Worm (Caenorhabditis elegans) whole organism, L4 larva: ENCODE measurements around the gene B0280.2.
A peak's percentile ranks its signal among the peaks of the same experiment; 100 is the strongest.

Experiments used
- D1046.2 ChIP-seq: fragments of 200-800 bp; sonication (Bioruptor generic); IDR thresholded peaks from 2 replicates; pipeline ENCODE4 v1.3.6; 2022; ENCODE audit warnings: missing genetic modification characterization, missing compliant biosample characterization
- F49E8.2 ChIP-seq: sonication (generic microtip); optimal IDR thresholded peaks from 2 replicates; lab custom pipeline; 2016; ENCODE audit warnings: missing compliant biosample characterization, mild to moderate bottlenecking, missing genetic modification characterization, borderline replicate concordance
- R02D3.7 ChIP-seq: fragments of 150-350 bp; sonication (generic microtip); optimal IDR thresholded peaks from 3 replicates; lab custom pipeline; 2014; ENCODE audit warnings: missing biosample characterization, missing genetic modification characterization
- T26A8.4 ChIP-seq: fragments of 200-800 bp; sonication (Bioruptor generic); IDR thresholded peaks from 2 replicates; pipeline ENCODE4 v1.3.6; 2022; ENCODE audit warnings: missing genetic modification characterization, missing compliant biosample characterization
- Y105C5A.15 ChIP-seq: fragments of 200-800 bp; sonication (Bioruptor generic); IDR thresholded peaks from 2 replicates; pipeline ENCODE4 v1.3.6; 2022; ENCODE audit warnings: missing genetic modification characterization, missing compliant biosample characterization
- aha-1 ChIP-seq: fragments of 150-350 bp; peaks from one replicate; lab custom pipeline; 2014; ENCODE audit warnings: missing biosample characterization, missing genetic modification characterization
- aly-2 ChIP-seq: sonication (generic microtip); optimal IDR thresholded peaks from 2 replicates; lab custom pipeline; 2018; ENCODE audit warnings: missing biosample characterization, missing genetic modification characterization
- arid-1 ChIP-seq: fragments of 200-800 bp; sonication (Bioruptor generic); conservative IDR thresholded peaks from 2 replicates; pipeline ENCODE4 v1.3.6; 2022; ENCODE audit warnings: missing genetic modification reagents, missing genetic modification characterization, missing compliant biosample characterization
- attf-4 ChIP-seq: sonication (generic microtip); optimal IDR thresholded peaks from 3 replicates; lab custom pipeline; 2017; ENCODE audit warnings: missing biosample characterization, missing genetic modification characterization
- ceh-20 ChIP-seq: fragments of 200-800 bp; sonication (Bioruptor generic); IDR thresholded peaks from 2 replicates; pipeline ENCODE4 v1.3.6; 2022; ENCODE audit warnings: missing genetic modification reagents, missing genetic modification characterization, missing compliant biosample characterization
- cey-2 ChIP-seq: sonication (generic microtip); optimal IDR thresholded peaks from 3 replicates; lab custom pipeline; 2017; ENCODE audit warnings: missing genetic modification characterization, mild to moderate bottlenecking, missing compliant biosample characterization, antibody characterized with exemption, borderline replicate concordance; ENCODE audit not compliant: insufficient read depth
- daf-12 ChIP-seq: fragments of 150-350 bp; optimal IDR thresholded peaks from 2 replicates; lab custom pipeline; 2014; ENCODE audit warnings: missing biosample characterization, missing genetic modification reagents, missing genetic modification characterization
- daf-16 ChIP-seq, 3 experiments: sonication (generic microtip); optimal IDR thresholded peaks; 2 replicates each; lab custom pipeline; 2016 to 2017; ENCODE audit warnings: missing genetic modification characterization in 3 of 3, missing genetic modification reagents in 3 of 3, mild to moderate bottlenecking in 2 of 3, missing compliant biosample characterization in 2 of 3, missing biosample characterization in 1 of 3, moderate library complexity in 1 of 3
- daf-8 ChIP-seq: fragments of 200-800 bp; sonication (Bioruptor generic); IDR thresholded peaks from 2 replicates; pipeline ENCODE4 v1.3.6; 2022; ENCODE audit warnings: missing genetic modification characterization, missing compliant biosample characterization
- dmd-8 ChIP-seq: fragments of 200-800 bp; sonication (Bioruptor generic); IDR thresholded peaks from 2 replicates; pipeline ENCODE4 v1.3.6; 2022; ENCODE audit warnings: missing genetic modification characterization, missing compliant biosample characterization
- dpl-1 ChIP-seq: fragments of 150-350 bp; optimal IDR thresholded peaks from 2 replicates; lab custom pipeline; 2014; ENCODE audit warnings: missing biosample characterization, missing genetic modification reagents, missing genetic modification characterization
- duxl-1 ChIP-seq: sonication (generic microtip); optimal IDR thresholded peaks from 2 replicates; lab custom pipeline; 2016; ENCODE audit warnings: mild to moderate bottlenecking, missing genetic modification characterization, moderate library complexity, missing compliant biosample characterization; ENCODE audit not compliant: poor library complexity
- lim-7 ChIP-seq: fragments of 200-800 bp; sonication (Bioruptor generic); IDR thresholded peaks from 2 replicates; pipeline ENCODE4 v1.3.6; 2022; ENCODE audit warnings: missing genetic modification characterization, missing compliant biosample characterization
- lin-1 ChIP-seq: fragments of 200-800 bp; sonication (Bioruptor generic); IDR thresholded peaks from 2 replicates; pipeline ENCODE4 v1.3.6; 2022; ENCODE audit warnings: missing genetic modification reagents, missing genetic modification characterization, missing compliant biosample characterization
- lin-13 ChIP-seq: fragments of 150-350 bp; optimal IDR thresholded peaks from 2 replicates; lab custom pipeline; 2014; ENCODE audit warnings: missing biosample characterization, missing genetic modification reagents, missing genetic modification characterization
- lsy-2 ChIP-seq, 2 experiments: fragments of 150-350 bp in 1 of 2; sonication (generic microtip) in 1 of 2; optimal IDR thresholded peaks; 2 replicates each; lab custom pipeline; 2014 to 2017; ENCODE audit warnings: missing biosample characterization in 2 of 2, missing genetic modification characterization in 2 of 2
- madf-5 ChIP-seq, 2 experiments: fragments of 200-800 bp; sonication (Bioruptor generic); IDR thresholded peaks; 2 replicates each; pipeline ENCODE4 v1.3.6; 2022; ENCODE audit warnings: missing compliant biosample characterization in 2 of 2, missing genetic modification characterization in 2 of 2
- madf-9 ChIP-seq: fragments of 200-800 bp; sonication (Bioruptor generic); conservative IDR thresholded peaks from 2 replicates; pipeline ENCODE4 v1.3.6; 2022; ENCODE audit warnings: missing genetic modification reagents, missing genetic modification characterization, missing compliant biosample characterization
- mep-1 ChIP-seq: fragments of 150-350 bp; sonication (generic microtip); optimal IDR thresholded peaks from 3 replicates; lab custom pipeline; 2014; ENCODE audit warnings: missing biosample characterization, missing genetic modification characterization
- mxl-2 ChIP-seq: fragments of 200-800 bp; sonication (Bioruptor generic); conservative IDR thresholded peaks from 2 replicates; pipeline ENCODE4 v1.3.6; 2022; ENCODE audit warnings: missing genetic modification reagents, missing genetic modification characterization, missing compliant biosample characterization
- mxl-3 ChIP-seq: fragments of 200-800 bp; sonication (Bioruptor generic); optimal IDR thresholded peaks from 2 replicates; lab custom pipeline; 2018; ENCODE audit warnings: mild to moderate bottlenecking, missing genetic modification characterization, missing compliant biosample characterization
- nhr-102 ChIP-seq: sonication (generic microtip); optimal IDR thresholded peaks from 2 replicates; lab custom pipeline; 2016; ENCODE audit warnings: mild to moderate bottlenecking, missing genetic modification characterization, moderate library complexity, missing compliant biosample characterization
- nhr-11 ChIP-seq: fragments of 150-350 bp; optimal IDR thresholded peaks from 2 replicates; lab custom pipeline; 2014; ENCODE audit warnings: missing biosample characterization, missing genetic modification characterization
- nhr-111 ChIP-seq: fragments of 200-800 bp; sonication (Bioruptor generic); optimal IDR thresholded peaks from 2 replicates; lab custom pipeline; 2018; ENCODE audit warnings: mild to moderate bottlenecking, missing genetic modification characterization, missing compliant biosample characterization
- nhr-41 ChIP-seq: fragments of 200-800 bp; sonication (Bioruptor generic); IDR thresholded peaks from 2 replicates; pipeline ENCODE4 v1.3.6; 2022; ENCODE audit warnings: missing genetic modification reagents, missing genetic modification characterization, missing compliant biosample characterization
- nhr-6 ChIP-seq: fragments of 150-350 bp; optimal IDR thresholded peaks from 2 replicates; lab custom pipeline; 2014; ENCODE audit warnings: missing biosample characterization, missing genetic modification characterization
- set-16 ChIP-seq: fragments of 200-800 bp; sonication (Bioruptor generic); IDR thresholded peaks from 2 replicates; pipeline ENCODE4 v1.3.6; 2022; ENCODE audit warnings: missing genetic modification reagents, missing genetic modification characterization, missing compliant biosample characterization
- snpc-1.2 ChIP-seq: fragments of 200-800 bp; sonication (Bioruptor generic); IDR thresholded peaks from 2 replicates; pipeline ENCODE4 v1.3.6; 2022; ENCODE audit warnings: missing genetic modification reagents, missing genetic modification characterization, missing compliant biosample characterization
- snpc-4 ChIP-seq: fragments of 150-350 bp; optimal IDR thresholded peaks from 2 replicates; lab custom pipeline; 2014; ENCODE audit warnings: missing biosample characterization, missing genetic modification characterization
- tag-97 ChIP-seq: fragments of 200-800 bp; sonication (Bioruptor generic); IDR thresholded peaks from 2 replicates; pipeline ENCODE4 v1.3.6; 2022; ENCODE audit warnings: missing genetic modification characterization, missing compliant biosample characterization
- tra-1 ChIP-seq: fragments of 200-800 bp; sonication (Bioruptor generic); IDR thresholded peaks from 2 replicates; pipeline ENCODE4 v1.3.6; 2022; ENCODE audit warnings: missing genetic modification reagents, missing genetic modification characterization, missing compliant biosample characterization
- unc-130 ChIP-seq: sonication (generic microtip); optimal IDR thresholded peaks from 2 replicates; lab custom pipeline; 2016; ENCODE audit warnings: missing genetic modification reagents, missing genetic modification characterization, missing compliant biosample characterization
- unc-39 ChIP-seq: sonication (generic microtip); optimal IDR thresholded peaks from 2 replicates; lab custom pipeline; 2017; ENCODE audit warnings: missing biosample characterization, missing genetic modification characterization
- vab-7 ChIP-seq: fragments of 200-800 bp; sonication (Bioruptor generic); IDR thresholded peaks from 2 replicates; pipeline ENCODE4 v1.3.6; 2022; ENCODE audit warnings: missing genetic modification reagents, missing genetic modification characterization, missing compliant biosample characterization
- ztf-11 ChIP-seq: fragments of 150-350 bp; optimal IDR thresholded peaks from 2 replicates; lab custom pipeline; 2014; ENCODE audit warnings: missing biosample characterization, missing genetic modification characterization

The B0280.2 gene

ce11 chrIII:7090545-7090944 lies 33.9 kb upstream of the B0280.2 start, which contains the start of gene ZK418.10:
ZK418.10 (minus strand) TSS chrIII:7090692.
- peak; percentile 13 for TF ChIP-seq nhr-11 (tag; lab: Kevin White, UChicago)
- TF ChIP-seq tra-1, result no peak
- TF ChIP-seq, all 104 proteins: peak for 1

- TF ChIP-seq nhr-111 (GFP tag; lab: Kevin White, UChicago) (no peak), daf-8 (no peak), vab-7 (GFP tag; lab: Robert Waterston, UW) (no peak), aha-1 (peak; percentile 57), duxl-1 (tag; lab: Kevin White, UChicago) (no peak), nhr-41 (GFP tag; lab: Robert Waterston, UW) (no peak), tag-97 (GFP tag; lab: Robert Waterston, UW) (no peak), set-16 (GFP tag; lab: Robert Waterston, UW) (no peak)
Measured at ce11 chrIII:7091042-7091441, 33.4 kb upstream of the B0280.2 start, which contains the start of gene ZK418.2. ZK418.2 (plus strand) TSS chrIII:7091342.

- no peak for TF ChIP-seq dpl-1 (GFP tag; lab: Kevin White, UChicago)
- no peak for TF ChIP-seq mxl-2 (GFP tag; lab: Robert Waterston, UW)
- no peak for TF ChIP-seq set-16 (GFP tag; lab: Robert Waterston, UW)
- no peak for TF ChIP-seq unc-39 (tag; lab: Kevin White, UChicago)
- TF ChIP-seq nhr-102, result no peak
- TF ChIP-seq ceh-20, result no peak
- TF ChIP-seq nhr-6 (tag; lab: Kevin White, UChicago), result no peak
- no peak for TF ChIP-seq tag-97 (GFP tag; lab: Robert Waterston, UW)
- no peak for TF ChIP-seq R02D3.7 (tag; lab: Kevin White, UChicago)
- no peak for TF ChIP-seq attf-4
- no peak for TF ChIP-seq madf-9
Measured at ce11 chrIII:7095156-7095555, 29.3 kb upstream of the B0280.2 start, which contains the start of gene nhr-9. nhr-9 (plus strand) TSS chrIII:7095462.

ce11 chrIII:7096481-7096880 lies 28.0 kb upstream of the B0280.2 start:
- TF ChIP-seq aha-1 (peak; percentile 96), snpc-1.2 (no peak), cey-2 (no peak), ztf-11 (tag; lab: Kevin White, UChicago) (no peak)
- TF ChIP-seq, all 104 proteins: peak for 1

ce11 chrIII:7100001-7100400 lies 24.5 kb upstream of the B0280.2 start, which contains the start of gene ZK418.11:
ZK418.11 (plus strand) TSS chrIII:7100289.
- TF ChIP-seq madf-5 (GFP tag; IDR thresholded peaks at IDR 0.05; lab: Robert Waterston, UW) (no peak), daf-16 (GFP tag; optimal IDR thresholded peaks at IDR 0.05; lab: Kevin White, UChicago) (no peak), daf-16 (tag; optimal IDR thresholded peaks at IDR 0.05; lab: Kevin White, UChicago) (no peak), R02D3.7 (tag; lab: Kevin White, UChicago) (no peak), aly-2 (tag; lab: Kevin White, UChicago) (no peak), mxl-3 (no peak), lin-13 (GFP tag; lab: Kevin White, UChicago) (no peak)

- TF ChIP-seq arid-1 (0 out of 2 replicates have a peak, but pooled peaks have one; percentile 20), unc-130 (GFP tag; lab: Kevin White, UChicago) (peak; percentile 79), madf-5 (GFP tag; IDR thresholded peaks at IDR 0.05; lab: Robert Waterston, UW) (peak in 1 of 2 experiments; percentile 35; a peak in 1 of 4 replicates), lsy-2 (tag; optimal IDR thresholded peaks at IDR 0.05; lab: Kevin White, UChicago) (no peak), D1046.2 (GFP tag; lab: Robert Waterston, UW) (0 out of 2 replicates have a peak, but pooled peaks have one; percentile 13), lim-7 (GFP tag; lab: Robert Waterston, UW) (0 out of 2 replicates have a peak, but pooled peaks have one; percentile 43), lin-1 (0 out of 2 replicates have a peak, but pooled peaks have one; percentile 31), F49E8.2 (tag; lab: Kevin White, UChicago) (peak; percentile 25), Y105C5A.15 (GFP tag; lab: Robert Waterston, UW) (0 out of 2 replicates have a peak, but pooled peaks have one; percentile 9), daf-12 (tag; lab: Kevin White, UChicago) (no peak), dmd-8 (GFP tag; lab: Robert Waterston, UW) (no peak), T26A8.4 (GFP tag; lab: Robert Waterston, UW) (no peak), cey-2 (no peak), mep-1 (tag; lab: Kevin White, UChicago) (no peak), snpc-4 (tag; lab: Kevin White, UChicago) (no peak), dpl-1 (GFP tag; lab: Kevin White, UChicago) (no peak)
- TF ChIP-seq, all 104 proteins: peak for 8
Measured at ce11 chrIII:7101814-7102477, 22.5 kb upstream of the B0280.2 start.
